Worm (Caenorhabditis elegans) whole organism, mixed stage, embryonic: Measurements from ENCODE around the gene dmsr-3.

Source experiments
- M03D4.4 ChIP-seq: sonication (generic microtip); optimal IDR thresholded peaks from 2 replicates; lab custom pipeline; 2017; ENCODE audit warnings: mild to moderate bottlenecking, missing genetic modification characterization, missing compliant biosample characterization
- bed-3 ChIP-seq: fragments of 200-800 bp; sonication (Bioruptor generic); optimal IDR thresholded peaks from 3 replicates; lab custom pipeline; 2018; ENCODE audit warnings: mild to moderate bottlenecking, missing genetic modification characterization, moderate library complexity, missing compliant biosample characterization
- blmp-1 ChIP-seq: fragments of 150-350 bp; optimal IDR thresholded peaks from 2 replicates; lab custom pipeline; 2014; ENCODE audit warnings: missing biosample characterization, missing genetic modification characterization
- ceh-39 ChIP-seq: fragments of 150-350 bp; optimal IDR thresholded peaks from 2 replicates; lab custom pipeline; 2014; ENCODE audit warnings: missing biosample characterization, missing genetic modification characterization
- ceh-43 ChIP-seq: fragments of 200-800 bp; sonication (Bioruptor generic); optimal IDR thresholded peaks from 2 replicates; lab custom pipeline; 2018; ENCODE audit warnings: mild to moderate bottlenecking, missing genetic modification characterization, moderate library complexity, missing compliant biosample characterization
- ceh-83 ChIP-seq: fragments of 200-800 bp; sonication (Bioruptor generic); optimal IDR thresholded peaks from 2 replicates; lab custom pipeline; 2018; ENCODE audit warnings: mild to moderate bottlenecking, missing genetic modification characterization, missing compliant biosample characterization
- ces-1 ChIP-seq: fragments of 150-350 bp; optimal IDR thresholded peaks from 2 replicates; lab custom pipeline; 2014; ENCODE audit warnings: missing biosample characterization, missing genetic modification reagents, missing genetic modification characterization
- cnd-1 ChIP-seq: fragments of 200-800 bp; sonication (Bioruptor generic); optimal IDR thresholded peaks from 2 replicates; lab custom pipeline; 2018; ENCODE audit warnings: mild to moderate bottlenecking, missing genetic modification characterization, missing compliant biosample characterization
- drap-1 ChIP-seq: fragments of 200-800 bp; sonication (Bioruptor generic); optimal IDR thresholded peaks from 3 replicates; lab custom pipeline; 2018; ENCODE audit warnings: mild to moderate bottlenecking, missing genetic modification characterization, missing compliant biosample characterization
- elt-1 ChIP-seq: sonication (generic microtip); optimal IDR thresholded peaks from 2 replicates; lab custom pipeline; 2017; ENCODE audit warnings: missing genetic modification characterization, mild to moderate bottlenecking, missing compliant biosample characterization, antibody characterized with exemption, moderate library complexity, borderline replicate concordance; ENCODE audit not compliant: insufficient read depth
- elt-3 ChIP-seq: fragments of 150-350 bp; optimal IDR thresholded peaks from 2 replicates; lab custom pipeline; 2014; ENCODE audit warnings: missing biosample characterization, missing genetic modification characterization
- flh-1 ChIP-seq: fragments of 200-800 bp; sonication (Bioruptor generic); optimal IDR thresholded peaks from 2 replicates; lab custom pipeline; 2018; ENCODE audit warnings: mild to moderate bottlenecking, missing genetic modification characterization, moderate library complexity, missing compliant biosample characterization
- ham-2 ChIP-seq: fragments of 200-800 bp; sonication (Bioruptor generic); optimal IDR thresholded peaks from 2 replicates; lab custom pipeline; 2018; ENCODE audit warnings: mild to moderate bottlenecking, missing genetic modification characterization, missing compliant biosample characterization
- hlh-1 ChIP-seq: fragments of 150-350 bp; optimal IDR thresholded peaks from 2 replicates; lab custom pipeline; 2014; ENCODE audit warnings: missing biosample characterization, missing genetic modification reagents, missing genetic modification characterization
- lin-13 ChIP-seq: fragments of 150-350 bp; optimal IDR thresholded peaks from 2 replicates; lab custom pipeline; 2014; ENCODE audit warnings: missing biosample characterization, missing genetic modification characterization
- lin-32 ChIP-seq: fragments of 200-800 bp; sonication (Bioruptor generic); optimal IDR thresholded peaks from 2 replicates; lab custom pipeline; 2018; ENCODE audit warnings: mild to moderate bottlenecking, missing genetic modification characterization, missing compliant biosample characterization
- lsy-2 ChIP-seq: fragments of 150-350 bp; optimal IDR thresholded peaks from 2 replicates; lab custom pipeline; 2014; ENCODE audit warnings: missing biosample characterization, missing genetic modification characterization
- mab-5 ChIP-seq: fragments of 150-350 bp; optimal IDR thresholded peaks from 2 replicates; lab custom pipeline; 2014; ENCODE audit warnings: missing biosample characterization, missing genetic modification characterization
- mep-1 ChIP-seq: fragments of 150-350 bp; optimal IDR thresholded peaks from 2 replicates; lab custom pipeline; 2017; ENCODE audit warnings: missing biosample characterization, missing genetic modification reagents, missing genetic modification characterization, inconsistent platforms
- mls-2 ChIP-seq: sonication (generic microtip); optimal IDR thresholded peaks from 2 replicates; lab custom pipeline; 2016; ENCODE audit warnings: mild to moderate bottlenecking, missing genetic modification characterization, moderate library complexity, missing compliant biosample characterization
- nhr-12 ChIP-seq: fragments of 150-350 bp; optimal IDR thresholded peaks from 2 replicates; lab custom pipeline; 2014; ENCODE audit warnings: missing biosample characterization, missing genetic modification characterization
- nhr-2 ChIP-seq: fragments of 150-350 bp; optimal IDR thresholded peaks from 2 replicates; lab custom pipeline; 2014; ENCODE audit warnings: missing biosample characterization, missing genetic modification characterization
- nhr-237 ChIP-seq: fragments of 150-350 bp; optimal IDR thresholded peaks from 2 replicates; lab custom pipeline; 2014; ENCODE audit warnings: missing biosample characterization, missing genetic modification characterization
- nhr-28 ChIP-seq: fragments of 150-350 bp; optimal IDR thresholded peaks from 2 replicates; lab custom pipeline; 2014; ENCODE audit warnings: missing biosample characterization, missing genetic modification characterization
- nhr-76 ChIP-seq: sonication (generic microtip); optimal IDR thresholded peaks from 2 replicates; lab custom pipeline; 2017; ENCODE audit warnings: missing biosample characterization, missing genetic modification characterization
- pha-4 ChIP-seq: fragments of 150-350 bp; optimal IDR thresholded peaks from 2 replicates; lab custom pipeline; 2018; ENCODE audit warnings: missing biosample characterization, missing genetic modification reagents, missing genetic modification characterization
- sem-2 ChIP-seq: fragments of 200-800 bp; sonication (Bioruptor generic); optimal IDR thresholded peaks from 2 replicates; lab custom pipeline; 2018; ENCODE audit warnings: mild to moderate bottlenecking, missing genetic modification characterization, missing compliant biosample characterization
- snpc-4 ChIP-seq: fragments of 150-350 bp; optimal IDR thresholded peaks from 2 replicates; lab custom pipeline; 2014; ENCODE audit warnings: missing biosample characterization, missing genetic modification characterization
- sptf-1 ChIP-seq: sonication (generic microtip); optimal IDR thresholded peaks from 2 replicates; lab custom pipeline; 2017; ENCODE audit warnings: mild to moderate bottlenecking, missing genetic modification characterization, moderate library complexity, missing compliant biosample characterization
- tbx-8 ChIP-seq: fragments of 200-800 bp; sonication (Bioruptor generic); optimal IDR thresholded peaks from 2 replicates; lab custom pipeline; 2018; ENCODE audit warnings: mild to moderate bottlenecking, missing genetic modification characterization, moderate library complexity, missing compliant biosample characterization
- unc-120 ChIP-seq: sonication (generic microtip); optimal IDR thresholded peaks from 2 replicates; lab custom pipeline; 2017; ENCODE audit warnings: missing genetic modification characterization, missing compliant biosample characterization; ENCODE audit not compliant: poor library complexity, severe bottlenecking
- unc-39 ChIP-seq: fragments of 150-350 bp; optimal IDR thresholded peaks from 2 replicates; lab custom pipeline; 2014; ENCODE audit warnings: missing biosample characterization, missing genetic modification characterization
- unc-62 ChIP-seq: fragments of 150-350 bp; optimal IDR thresholded peaks from 2 replicates; lab custom pipeline; 2014; ENCODE audit warnings: missing biosample characterization, missing genetic modification reagents, missing genetic modification characterization
- zip-8 ChIP-seq: fragments of 150-350 bp; optimal IDR thresholded peaks from 2 replicates; lab custom pipeline; 2014; ENCODE audit warnings: missing biosample characterization, missing genetic modification characterization
- ztf-11 ChIP-seq: fragments of 150-350 bp; optimal IDR thresholded peaks from 2 replicates; lab custom pipeline; 2014; ENCODE audit warnings: missing biosample characterization, missing genetic modification characterization

dmsr-3 gene

ce11 chrII:13292913-13293312, 63.1 kb downstream of the dmsr-3 start:
- TF ChIP-seq nhr-237 (tag; lab: Kevin White, UChicago), result no peak
- no peak for TF ChIP-seq drap-1 (GFP tag; lab: Kevin White, UChicago)
- TF ChIP-seq nhr-2 (tag; lab: Kevin White, UChicago), result no peak
- TF ChIP-seq sptf-1 (tag; lab: Kevin White, UChicago), result no peak
- no peak for TF ChIP-seq nhr-12
- no peak for TF ChIP-seq flh-1 (GFP tag; lab: Kevin White, UChicago)
- TF ChIP-seq elt-1 (tag; lab: Kevin White, UChicago), result peak; percentile 94
- no peak for TF ChIP-seq unc-62
- TF ChIP-seq lin-32 (GFP tag; lab: Kevin White, UChicago), result no peak

- TF ChIP-seq pha-4 (tag; lab: Kevin White, UChicago) (no peak), bed-3 (GFP tag; lab: Kevin White, UChicago) (no peak), ceh-43 (no peak), unc-62 (peak; percentile 63), elt-1 (tag; lab: Kevin White, UChicago) (peak; percentile 69), flh-1 (GFP tag; lab: Kevin White, UChicago) (no peak), ham-2 (GFP tag; lab: Kevin White, UChicago) (peak; percentile 83), sptf-1 (tag; lab: Kevin White, UChicago) (peak; percentile 21), nhr-237 (tag; lab: Kevin White, UChicago) (peak; percentile 60), mab-5 (no peak), lin-32 (GFP tag; lab: Kevin White, UChicago) (no peak), ces-1 (GFP tag; lab: Kevin White, UChicago) (no peak), snpc-4 (tag; lab: Kevin White, UChicago) (no peak), nhr-28 (tag; lab: Kevin White, UChicago) (no peak), unc-120 (tag; lab: Kevin White, UChicago) (peak; percentile 72), blmp-1 (tag; lab: Kevin White, UChicago) (no peak), sem-2 (GFP tag; lab: Kevin White, UChicago) (no peak), ztf-11 (no peak), zip-8 (tag; lab: Kevin White, UChicago) (no peak), nhr-12 (no peak), lsy-2 (no peak), nhr-76 (tag; lab: Kevin White, UChicago) (no peak), mls-2 (tag; lab: Kevin White, UChicago) (peak; percentile 68), nhr-2 (tag; lab: Kevin White, UChicago) (peak; percentile 81), ceh-39 (tag; lab: Kevin White, UChicago) (no peak), hlh-1 (tag; lab: Kevin White, UChicago) (peak; percentile 91), drap-1 (GFP tag; lab: Kevin White, UChicago) (peak; percentile 34), tbx-8 (GFP tag; lab: Kevin White, UChicago) (peak; percentile 52), cnd-1 (tag; lab: Kevin White, UChicago) (peak; percentile 65), mep-1 (tag; lab: Kevin White, UChicago) (peak; percentile 24), unc-39 (tag; lab: Kevin White, UChicago) (no peak), elt-3 (no peak), lin-13 (tag; lab: Kevin White, UChicago) (peak; percentile 19), ceh-83 (no peak), M03D4.4 (tag; lab: Kevin White, UChicago) (peak; percentile 46)
Measured at ce11 chrII:13291406-13292124, 64.4 kb downstream of the dmsr-3 start.
